Worm (Caenorhabditis elegans) whole organism, L2 larva: ENCODE data around the gene T28H11.7.

Experiments
- C34F6.9 ChIP-seq: fragments of 150-350 bp; optimal IDR thresholded peaks from 2 replicates; lab custom pipeline; 2014; ENCODE audit warnings: missing biosample characterization, missing genetic modification characterization
- R02D3.7 ChIP-seq: fragments of 150-350 bp; optimal IDR thresholded peaks from 2 replicates; lab custom pipeline; 2014; ENCODE audit warnings: missing biosample characterization, missing genetic modification characterization
- Y55F3AM.14 ChIP-seq: fragments of 200-800 bp; sonication (Bioruptor generic); optimal IDR thresholded peaks from 2 replicates; lab custom pipeline; 2018; ENCODE audit warnings: mild to moderate bottlenecking, missing genetic modification characterization, missing compliant biosample characterization
- ZK546.5 ChIP-seq: sonication (generic microtip); optimal IDR thresholded peaks from 2 replicates; lab custom pipeline; 2017; ENCODE audit warnings: missing biosample characterization, missing genetic modification characterization
- alr-1 ChIP-seq: fragments of 150-350 bp; optimal IDR thresholded peaks from 2 replicates; lab custom pipeline; 2014; ENCODE audit warnings: missing biosample characterization, missing genetic modification characterization
- aly-2 ChIP-seq: fragments of 150-350 bp; optimal IDR thresholded peaks from 2 replicates; lab custom pipeline; 2014; ENCODE audit warnings: missing biosample characterization, missing genetic modification characterization
- ama-1 ChIP-seq: fragments of 150-350 bp; optimal IDR thresholded peaks from 2 replicates; lab custom pipeline; 2018; ENCODE audit warnings: inconsistent platforms
- blmp-1 ChIP-seq: sonication (generic microtip); optimal IDR thresholded peaks from 2 replicates; lab custom pipeline; 2017; ENCODE audit warnings: missing genetic modification characterization, mild to moderate bottlenecking, missing compliant biosample characterization, antibody characterized with exemption, moderate library complexity; ENCODE audit not compliant: insufficient read depth
- ceh-16 ChIP-seq: fragments of 150-350 bp; optimal IDR thresholded peaks from 2 replicates; lab custom pipeline; 2014; ENCODE audit warnings: missing biosample characterization, missing genetic modification characterization
- ceh-82 ChIP-seq: fragments of 150-350 bp; optimal IDR thresholded peaks from 2 replicates; lab custom pipeline; 2014; ENCODE audit warnings: missing biosample characterization, missing genetic modification characterization
- crh-2 ChIP-seq: sonication (generic microtip); optimal IDR thresholded peaks from 2 replicates; lab custom pipeline; 2017; ENCODE audit warnings: missing biosample characterization, missing genetic modification characterization
- dmd-4 ChIP-seq: sonication (generic microtip); optimal IDR thresholded peaks from 2 replicates; lab custom pipeline; 2017; ENCODE audit warnings: missing biosample characterization, missing genetic modification characterization
- egl-27 ChIP-seq: sonication (generic microtip); optimal IDR thresholded peaks from 3 replicates; lab custom pipeline; 2017; ENCODE audit warnings: missing biosample characterization, missing genetic modification reagents, missing genetic modification characterization
- elt-1 ChIP-seq: fragments of 150-350 bp; optimal IDR thresholded peaks from 2 replicates; lab custom pipeline; 2014; ENCODE audit warnings: missing biosample characterization, missing genetic modification characterization
- elt-3 ChIP-seq: sonication (generic microtip); optimal IDR thresholded peaks from 2 replicates; lab custom pipeline; 2017; ENCODE audit warnings: missing biosample characterization, missing genetic modification characterization
- gmeb-1 ChIP-seq: fragments of 150-350 bp; optimal IDR thresholded peaks from 2 replicates; lab custom pipeline; 2014; ENCODE audit warnings: missing biosample characterization, missing genetic modification characterization
- lin-13 ChIP-seq: fragments of 150-350 bp; optimal IDR thresholded peaks from 2 replicates; lab custom pipeline; 2014; ENCODE audit warnings: missing biosample characterization, missing genetic modification reagents, missing genetic modification characterization
- lin-39 ChIP-seq: fragments of 150-350 bp; optimal IDR thresholded peaks from 2 replicates; lab custom pipeline; 2014; ENCODE audit warnings: missing biosample characterization, missing genetic modification reagents, missing genetic modification characterization
- lsy-2 ChIP-seq, 2 experiments: fragments of 150-350 bp in 1 of 2; sonication (generic microtip) in 1 of 2; optimal IDR thresholded peaks; 2 replicates each; lab custom pipeline; 2014 to 2017; ENCODE audit warnings: missing biosample characterization in 2 of 2, missing genetic modification characterization in 2 of 2
- mab-5 ChIP-seq: fragments of 150-350 bp; optimal IDR thresholded peaks from 2 replicates; lab custom pipeline; 2014; ENCODE audit warnings: missing biosample characterization, missing genetic modification characterization
- mbf-1 ChIP-seq: sonication (generic microtip); optimal IDR thresholded peaks from 2 replicates; lab custom pipeline; 2017; ENCODE audit warnings: missing biosample characterization, missing genetic modification characterization
- mdl-1 ChIP-seq, 2 experiments: fragments of 150-350 bp in 1 of 2; sonication (generic microtip) in 1 of 2; optimal IDR thresholded peaks; 2 replicates each; lab custom pipeline; 2017; ENCODE audit warnings: missing biosample characterization in 2 of 2, missing genetic modification characterization in 2 of 2
- nhr-11 ChIP-seq: fragments of 150-350 bp; optimal IDR thresholded peaks from 2 replicates; lab custom pipeline; 2014; ENCODE audit warnings: missing biosample characterization, missing genetic modification characterization
- nhr-12 ChIP-seq: fragments of 150-350 bp; optimal IDR thresholded peaks from 2 replicates; lab custom pipeline; 2014; ENCODE audit warnings: missing biosample characterization, missing genetic modification characterization
- nhr-23 ChIP-seq: fragments of 150-350 bp; optimal IDR thresholded peaks from 2 replicates; lab custom pipeline; 2014; ENCODE audit warnings: missing biosample characterization, missing genetic modification reagents, missing genetic modification characterization
- nhr-237 ChIP-seq: fragments of 150-350 bp; optimal IDR thresholded peaks from 2 replicates; lab custom pipeline; 2014; ENCODE audit warnings: missing biosample characterization, missing genetic modification characterization
- nhr-25 ChIP-seq: fragments of 150-350 bp; sonication (generic microtip); optimal IDR thresholded peaks from 3 replicates; lab custom pipeline; 2014; ENCODE audit warnings: missing biosample characterization, missing genetic modification characterization
- nhr-6 ChIP-seq: fragments of 150-350 bp; optimal IDR thresholded peaks from 2 replicates; lab custom pipeline; 2014; ENCODE audit warnings: missing biosample characterization, missing genetic modification characterization
- nhr-77 ChIP-seq: fragments of 150-350 bp; optimal IDR thresholded peaks from 2 replicates; lab custom pipeline; 2014; ENCODE audit warnings: missing biosample characterization, missing genetic modification characterization
- sma-3 ChIP-seq: sonication (generic microtip); optimal IDR thresholded peaks from 2 replicates; lab custom pipeline; 2016; ENCODE audit warnings: missing genetic modification reagents, missing genetic modification characterization, missing compliant biosample characterization
- sma-9 ChIP-seq, 2 experiments: fragments of 150-350 bp in 1 of 2; sonication (generic microtip) in 1 of 2; optimal IDR thresholded peaks; 2 replicates each; lab custom pipeline; 2014 to 2016; ENCODE audit warnings: missing genetic modification characterization in 2 of 2, mild to moderate bottlenecking in 1 of 2, missing biosample characterization in 1 of 2, missing compliant biosample characterization in 1 of 2, missing genetic modification reagents in 1 of 2, moderate library complexity in 1 of 2
- snpc-4 ChIP-seq: fragments of 150-350 bp; optimal IDR thresholded peaks from 2 replicates; lab custom pipeline; 2014; ENCODE audit warnings: missing biosample characterization, missing genetic modification characterization
- unc-39 ChIP-seq: fragments of 150-350 bp; optimal IDR thresholded peaks from 2 replicates; lab custom pipeline; 2014; ENCODE audit warnings: missing biosample characterization, missing genetic modification characterization
- unc-55 ChIP-seq: fragments of 150-350 bp; sonication (generic microtip); optimal IDR thresholded peaks from 3 replicates; lab custom pipeline; 2014; ENCODE audit warnings: missing biosample characterization, missing genetic modification reagents, missing genetic modification characterization
- unc-62 ChIP-seq: fragments of 150-350 bp; optimal IDR thresholded peaks from 2 replicates; lab custom pipeline; 2014; ENCODE audit warnings: missing biosample characterization, missing genetic modification reagents, missing genetic modification characterization
- ztf-1 ChIP-seq: fragments of 200-800 bp; sonication (Bioruptor generic); conservative IDR thresholded peaks from 2 replicates; pipeline ENCODE4 v1.3.6; 2022; ENCODE audit warnings: missing genetic modification characterization, missing compliant biosample characterization
- ztf-11 ChIP-seq: sonication (generic microtip); optimal IDR thresholded peaks from 2 replicates; lab custom pipeline; 2017; ENCODE audit warnings: missing biosample characterization, missing genetic modification characterization
- ztf-4 ChIP-seq: fragments of 150-350 bp; optimal IDR thresholded peaks from 2 replicates; lab custom pipeline; 2014; ENCODE audit warnings: missing biosample characterization, missing genetic modification characterization

T28H11.7 gene

ce11 chrIV:5002448-5002847 is 14.5 kb downstream of the T28H11.7 start, which contains the start of gene pes-1:
TSS of gene pes-1 (plus strand) at chrIV:5002748.
- TF ChIP-seq crh-2 (tag; lab: Kevin White, UChicago) (no peak), C34F6.9 (tag; lab: Kevin White, UChicago) (no peak), unc-62 (GFP tag; lab: Kevin White, UChicago) (no peak), snpc-4 (no peak), egl-27 (no peak), mbf-1 (tag; lab: Kevin White, UChicago) (no peak), lsy-2 (tag; optimal IDR thresholded peaks at IDR 0.05; lab: Kevin White, UChicago) (no peak), nhr-25 (no peak), nhr-237 (tag; lab: Kevin White, UChicago) (no peak), lin-39 (tag; lab: Kevin White, UChicago) (no peak), unc-55 (GFP tag; lab: Kevin White, UChicago) (no peak), lin-13 (GFP tag; lab: Kevin White, UChicago) (no peak), nhr-6 (tag; lab: Kevin White, UChicago) (no peak), ceh-16 (tag; lab: Kevin White, UChicago) (no peak), ceh-82 (tag; lab: Kevin White, UChicago) (no peak)

ce11 chrIV:4996956-4997355 is 20.0 kb downstream of the T28H11.7 start:
- TF ChIP-seq ZK546.5 (tag; lab: Kevin White, UChicago) = no peak
- no peak for TF ChIP-seq mab-5 (tag; lab: Kevin White, UChicago)
- TF ChIP-seq mbf-1 (tag; lab: Kevin White, UChicago) = no peak
- TF ChIP-seq dmd-4 (tag; lab: Kevin White, UChicago) = no peak
- TF ChIP-seq ztf-4 (tag; lab: Kevin White, UChicago) = no peak
- no peak for TF ChIP-seq nhr-12 (tag; lab: Kevin White, UChicago)
- TF ChIP-seq aly-2 (tag; lab: Kevin White, UChicago) = no peak
- TF ChIP-seq Y55F3AM.14 (GFP tag; lab: Kevin White, UChicago) = no peak
- no peak for TF ChIP-seq nhr-11 (tag; lab: Kevin White, UChicago)
- TF ChIP-seq ama-1 (lab: Kevin White, UChicago) = no peak
- TF ChIP-seq ztf-11 (tag; lab: Kevin White, UChicago) = no peak
- TF ChIP-seq R02D3.7 (tag; lab: Kevin White, UChicago) = no peak
- TF ChIP-seq nhr-25 = no peak
- TF ChIP-seq nhr-77 = no peak
- no peak for TF ChIP-seq gmeb-1 (tag; lab: Kevin White, UChicago)
- TF ChIP-seq unc-39 = no peak

- no peak for TF ChIP-seq gmeb-1 (tag; lab: Kevin White, UChicago)
- no peak for TF ChIP-seq alr-1 (tag; lab: Kevin White, UChicago)
- TF ChIP-seq sma-9 (GFP tag; optimal IDR thresholded peaks at IDR 0.05; lab: Kevin White, UChicago) = no peak
- TF ChIP-seq sma-9 (tag; optimal IDR thresholded peaks at IDR 0.05; lab: Kevin White, UChicago) = no peak
- no peak for TF ChIP-seq sma-3
- no peak for TF ChIP-seq elt-3 (tag; lab: Kevin White, UChicago)
- no peak for TF ChIP-seq C34F6.9 (tag; lab: Kevin White, UChicago)
- TF ChIP-seq crh-2 (tag; lab: Kevin White, UChicago) = no peak
- TF ChIP-seq ceh-16 (tag; lab: Kevin White, UChicago) = no peak
- no peak for TF ChIP-seq nhr-23 (tag; lab: Kevin White, UChicago)
- no peak for TF ChIP-seq mdl-1 (tag; optimal IDR thresholded peaks at IDR 0.05; lab: Kevin White, UChicago)
- no peak for TF ChIP-seq elt-1 (tag; lab: Kevin White, UChicago)
- no peak for TF ChIP-seq ztf-1 (GFP tag; lab: Robert Waterston, UW)
- no peak for TF ChIP-seq unc-62 (GFP tag; lab: Kevin White, UChicago)
- TF ChIP-seq R02D3.7 (tag; lab: Kevin White, UChicago) = no peak
- TF ChIP-seq mab-5 (tag; lab: Kevin White, UChicago) = no peak
- no peak for TF ChIP-seq blmp-1 (tag; lab: Kevin White, UChicago)
- TF ChIP-seq nhr-12 (tag; lab: Kevin White, UChicago) = no peak
- TF ChIP-seq ceh-82 (tag; lab: Kevin White, UChicago) = no peak
- TF ChIP-seq unc-55 (GFP tag; lab: Kevin White, UChicago) = no peak
- no peak for TF ChIP-seq nhr-77
- TF ChIP-seq, all 48 proteins: peak for 0
These were observed 21.1 kb downstream of the T28H11.7 start, which contains the start of gene ssq-2 for ce11 chrIV:4995842-4996241. TSS of gene ssq-2 (plus strand) at chrIV:4996142.
